Fruit fly (Drosophila melanogaster) whole organism, embryonic: Measurements from ENCODE around the gene CG10738.

Experiments used
- Antp ChIP-seq: fragments of 200-800 bp; sonication (Bioruptor generic); optimal IDR thresholded peaks from 3 replicates; lab custom pipeline; 2016; ENCODE audit warnings: missing biosample characterization, missing genetic modification characterization
- CG10565 ChIP-seq: fragments of 200-800 bp; sonication (Bioruptor generic); optimal IDR thresholded peaks from 3 replicates; lab custom pipeline; 2016; ENCODE audit warnings: missing biosample characterization, mild to moderate bottlenecking, missing genetic modification characterization
- CG13296 ChIP-seq: fragments of 200-800 bp; sonication (Bioruptor generic); optimal IDR thresholded peaks from 3 replicates; lab custom pipeline; 2018; ENCODE audit warnings: missing biosample characterization, mild to moderate bottlenecking, missing genetic modification characterization
- CG14441 ChIP-seq: fragments of 200-800 bp; sonication (Bioruptor generic); IDR thresholded peaks from 2 replicates; pipeline ENCODE4 v1.3.6; 2022; ENCODE audit warnings: missing biosample characterization, missing genetic modification characterization
- CG15269 ChIP-seq: fragments of 200-800 bp; sonication (Bioruptor generic); optimal IDR thresholded peaks from 2 replicates; lab custom pipeline; 2018; ENCODE audit warnings: missing biosample characterization, mild to moderate bottlenecking, missing genetic modification characterization, moderate library complexity
- CG15696 ChIP-seq: fragments of 200-800 bp; sonication (Bioruptor generic); optimal IDR thresholded peaks from 2 replicates; lab custom pipeline; 2019; ENCODE audit warnings: missing biosample characterization, mild to moderate bottlenecking, missing genetic modification characterization, moderate library complexity
- CG16779 ChIP-seq: fragments of 200-800 bp; sonication (Bioruptor generic); IDR thresholded peaks from 2 replicates; pipeline ENCODE4 v1.3.6; 2022; ENCODE audit warnings: missing biosample characterization, missing genetic modification characterization
- CG18011 ChIP-seq: fragments of 200-800 bp; sonication (Bioruptor generic); optimal IDR thresholded peaks from 2 replicates; lab custom pipeline; 2017; ENCODE audit warnings: missing biosample characterization, missing genetic modification characterization, mild to moderate bottlenecking, moderate library complexity, missing genotype
- CG34224 ChIP-seq: fragments of 200-800 bp; sonication (Bioruptor generic); IDR thresholded peaks from 3 replicates; pipeline ENCODE4 v1.3.6; 2022; ENCODE audit warnings: missing biosample characterization, missing genetic modification characterization; ENCODE audit not compliant: partially characterized antibody
- CG3995 ChIP-seq: fragments of 200-800 bp; sonication (Bioruptor generic); optimal IDR thresholded peaks from 3 replicates; lab custom pipeline; 2016; ENCODE audit warnings: missing biosample characterization, missing genetic modification characterization
- CG4360 ChIP-seq: fragments of 200-800 bp; sonication (Bioruptor generic); IDR thresholded peaks from 2 replicates; pipeline ENCODE4 v1.3.6; 2022; ENCODE audit warnings: missing biosample characterization, missing genetic modification characterization
- CG6854 ChIP-seq: fragments of 200-800 bp; sonication (Bioruptor generic); optimal IDR thresholded peaks from 3 replicates; lab custom pipeline; 2017; ENCODE audit warnings: missing biosample characterization, mild to moderate bottlenecking, missing genetic modification characterization
- CG7271 ChIP-seq: fragments of 200-800 bp; sonication (Bioruptor generic); optimal IDR thresholded peaks from 2 replicates; lab custom pipeline; 2018; ENCODE audit warnings: missing biosample characterization, mild to moderate bottlenecking, missing genetic modification characterization, moderate library complexity
- CG7372 ChIP-seq: fragments of 200-800 bp; sonication (Bioruptor generic); IDR thresholded peaks from 2 replicates; pipeline ENCODE4 v1.3.6; 2022; ENCODE audit warnings: missing biosample characterization, missing genetic modification characterization
- CG7745 ChIP-seq: fragments of 200-800 bp; sonication (Bioruptor generic); optimal IDR thresholded peaks from 2 replicates; lab custom pipeline; 2018; ENCODE audit warnings: missing biosample characterization, mild to moderate bottlenecking, missing genetic modification characterization, moderate library complexity
- CG8281 ChIP-seq: fragments of 200-800 bp; sonication (Bioruptor generic); optimal IDR thresholded peaks from 2 replicates; lab custom pipeline; 2018; ENCODE audit warnings: missing biosample characterization, mild to moderate bottlenecking, missing genetic modification characterization, moderate library complexity
- CG8478 ChIP-seq: fragments of >200 bp; optimal IDR thresholded peaks from 2 replicates; lab custom pipeline; 2018
- CG8765 ChIP-seq: fragments of 200-800 bp; sonication (Bioruptor generic); IDR thresholded peaks from 2 replicates; pipeline ENCODE4 v1.3.6; 2022; ENCODE audit warnings: missing biosample characterization, missing genetic modification characterization
- Doc2 ChIP-seq: fragments of 200-800 bp; sonication (Bioruptor generic); IDR thresholded peaks from 2 replicates; pipeline ENCODE4 v1.3.6; 2022; ENCODE audit warnings: missing biosample characterization, missing genetic modification characterization
- Gsc ChIP-seq: fragments of 200-800 bp; sonication (Bioruptor generic); IDR thresholded peaks from 2 replicates; pipeline ENCODE4 v1.3.6; 2022; ENCODE audit warnings: missing biosample characterization, missing genetic modification characterization
- Hey ChIP-seq: fragments of 200-800 bp; sonication (Bioruptor generic); optimal IDR thresholded peaks from 3 replicates; lab custom pipeline; 2018; ENCODE audit warnings: missing biosample characterization, mild to moderate bottlenecking, missing genetic modification characterization
- Hr78 ChIP-seq, 2 experiments: fragments of 200-800 bp in 1 of 2; fragments of >200 bp in 1 of 2; sonication (Bioruptor generic) in 1 of 2; optimal IDR thresholded peaks; 2 replicates each; lab custom pipeline; 2017 to 2019; ENCODE audit warnings: missing biosample characterization in 2 of 2, missing genetic modification characterization in 2 of 2, mild to moderate bottlenecking in 1 of 2, moderate library complexity in 1 of 2
- Lpt ChIP-seq: fragments of >200 bp; optimal IDR thresholded peaks from 2 replicates; lab custom pipeline; 2018; ENCODE audit warnings: missing biosample characterization, missing genetic modification characterization
- Sry-δ ChIP-seq: fragments of 200-800 bp; sonication (Bioruptor generic); optimal IDR thresholded peaks from 2 replicates; lab custom pipeline; 2016; ENCODE audit warnings: missing biosample characterization, missing genetic modification characterization
- abd-A ChIP-seq: fragments of 200-800 bp; sonication (Bioruptor generic); optimal IDR thresholded peaks from 3 replicates; lab custom pipeline; 2019; ENCODE audit warnings: missing biosample characterization, mild to moderate bottlenecking, missing genetic modification characterization, moderate library complexity
- ara ChIP-seq: fragments of 200-800 bp; sonication (Bioruptor generic); IDR thresholded peaks from 2 replicates; pipeline ENCODE4 v1.3.6; 2022; ENCODE audit warnings: missing biosample characterization, missing genetic modification characterization
- cad ChIP-seq: fragments of >200 bp; optimal IDR thresholded peaks from 2 replicates; lab custom pipeline; 2017; ENCODE audit warnings: missing biosample characterization, missing genetic modification characterization
- chm ChIP-seq: fragments of 200-800 bp; sonication (Bioruptor generic); IDR thresholded peaks from 2 replicates; pipeline ENCODE4 v1.3.6; 2022; ENCODE audit warnings: missing biosample characterization, missing genetic modification characterization
- dan ChIP-seq: fragments of 200-800 bp; sonication (Bioruptor generic); IDR thresholded peaks from 2 replicates; pipeline ENCODE4 v1.3.6; 2022; ENCODE audit warnings: missing biosample characterization, missing genetic modification characterization
- fd102C ChIP-seq: fragments of 200-800 bp; sonication (Bioruptor generic); optimal IDR thresholded peaks from 2 replicates; lab custom pipeline; 2018; ENCODE audit warnings: missing biosample characterization, mild to moderate bottlenecking, missing genetic modification characterization, moderate library complexity
- fru ChIP-seq: fragments of >200 bp; optimal IDR thresholded peaks from 2 replicates; lab custom pipeline; 2017
- hbn ChIP-seq: fragments of 200-800 bp; sonication (Bioruptor generic); IDR thresholded peaks from 2 replicates; pipeline ENCODE4 v1.3.6; 2022; ENCODE audit warnings: missing biosample characterization, missing genetic modification characterization; ENCODE audit not compliant: partially characterized antibody
- hth ChIP-seq: fragments of >200 bp; optimal IDR thresholded peaks from 2 replicates; lab custom pipeline; 2017; ENCODE audit warnings: inconsistent platforms
- lilli ChIP-seq: fragments of 200-800 bp; sonication (Bioruptor generic); optimal IDR thresholded peaks from 3 replicates; lab custom pipeline; 2016; ENCODE audit warnings: missing biosample characterization, missing genetic modification characterization
- luna ChIP-seq: fragments of 200-800 bp; sonication (Bioruptor generic); optimal IDR thresholded peaks from 2 replicates; lab custom pipeline; 2016; ENCODE audit warnings: missing biosample characterization, missing genetic modification characterization
- nerfin-1 ChIP-seq: fragments of 200-800 bp; sonication (Bioruptor generic); optimal IDR thresholded peaks from 3 replicates; lab custom pipeline; 2019; ENCODE audit warnings: missing biosample characterization, mild to moderate bottlenecking, missing genetic modification characterization, moderate library complexity
- odd ChIP-seq: fragments of 200-800 bp; sonication (Bioruptor generic); optimal IDR thresholded peaks from 2 replicates; lab custom pipeline; 2017; ENCODE audit warnings: missing biosample characterization, mild to moderate bottlenecking, missing genetic modification characterization
- pan ChIP-seq, 4 experiments: fragments of >200 bp in 3 of 4; fragments of 200-800 bp in 1 of 4; sonication (Bioruptor generic) in 1 of 4; optimal IDR thresholded peaks in 3 of 4; IDR thresholded peaks in 1 of 4; 2 replicates each; pipeline versions ENCODE4 v1.3.6 to Lab custom; 2017 to 2022; ENCODE audit warnings: missing biosample characterization in 2 of 4, missing genetic modification characterization in 2 of 4, mixed read lengths in 1 of 4
- phol ChIP-seq: fragments of 200-800 bp; sonication (Bioruptor generic); optimal IDR thresholded peaks from 3 replicates; lab custom pipeline; 2018; ENCODE audit warnings: missing biosample characterization, mild to moderate bottlenecking, missing genetic modification characterization, moderate library complexity
- pita ChIP-seq: fragments of 200-800 bp; sonication (Bioruptor generic); optimal IDR thresholded peaks from 2 replicates; lab custom pipeline; 2017; ENCODE audit warnings: missing biosample characterization, mild to moderate bottlenecking, missing genetic modification characterization
- prd ChIP-seq, 3 experiments: fragments of >200 bp in 2 of 3; fragments of 200-800 bp in 1 of 3; sonication (Bioruptor generic) in 1 of 3; optimal IDR thresholded peaks in 2 of 3; IDR thresholded peaks in 1 of 3; 2 replicates in 2 of 3; 3 replicates in 1 of 3; pipeline versions ENCODE4 v1.3.6 to Lab custom; 2017 to 2022; ENCODE audit warnings: missing biosample characterization in 1 of 3, missing genetic modification characterization in 1 of 3
- row ChIP-seq: fragments of 200-800 bp; sonication (Bioruptor generic); IDR thresholded peaks from 3 replicates; pipeline ENCODE4 v1.3.6; 2022; ENCODE audit warnings: missing biosample characterization, missing genetic modification characterization
- scrt ChIP-seq: fragments of 200-800 bp; sonication (Bioruptor generic); optimal IDR thresholded peaks from 2 replicates; lab custom pipeline; 2018; ENCODE audit warnings: missing biosample characterization, mild to moderate bottlenecking, missing genetic modification characterization, moderate library complexity
- sens-2 ChIP-seq: fragments of 200-800 bp; sonication (Bioruptor generic); IDR thresholded peaks from 2 replicates; pipeline ENCODE4 v1.3.6; 2022; ENCODE audit warnings: missing biosample characterization, missing genetic modification characterization
- slbo ChIP-seq: fragments of 200-800 bp; sonication (Bioruptor generic); IDR thresholded peaks from 2 replicates; pipeline ENCODE4 v1.3.6; 2022; ENCODE audit warnings: missing biosample characterization, missing genetic modification characterization
- usp ChIP-seq: fragments of >200 bp; optimal IDR thresholded peaks from 2 replicates; lab custom pipeline; 2017; ENCODE audit warnings: missing biosample characterization, missing genetic modification characterization
- wek ChIP-seq: fragments of 200-800 bp; sonication (Bioruptor generic); optimal IDR thresholded peaks from 3 replicates; lab custom pipeline; 2018; ENCODE audit warnings: missing biosample characterization, mild to moderate bottlenecking, missing genetic modification characterization, moderate library complexity
- zf30C ChIP-seq: fragments of 200-800 bp; sonication (Bioruptor generic); optimal IDR thresholded peaks from 3 replicates; lab custom pipeline; 2018; ENCODE audit warnings: missing biosample characterization, mild to moderate bottlenecking, missing genetic modification characterization

CG10738 gene

dm6 chr3L:13476566-13477452, 26.2 kb downstream of the CG10738 start (continued):
- no peak for TF ChIP-seq Lpt (GFP tag; lab: Kevin White, UChicago)
- peak; percentile 2 for TF ChIP-seq wek
- TF ChIP-seq CG3995 (GFP tag; lab: Kevin White, UChicago) = peak; percentile 48
- TF ChIP-seq fd102C (GFP tag; lab: Kevin White, UChicago) = no peak
- no peak for TF ChIP-seq pan (optimal IDR thresholded peaks at IDR 0.05; lab: Kevin White, UChicago)
- TF ChIP-seq pan (GFP tag; optimal IDR thresholded peaks at IDR 0.05 in 1 of 2, IDR thresholded peaks at IDR 0.05 in 1 of 2) = peak in 1 of 2 experiments; percentile 87
- TF ChIP-seq luna = no peak
- 0 out of 2 replicates have a peak, but pooled peaks have one; percentile 17 for TF ChIP-seq CG16779 (GFP tag; lab: Robert Waterston, UW)
- TF ChIP-seq CG34224 (GFP tag; lab: Robert Waterston, UW) = peak; percentile 72
- peak; percentile 47 for TF ChIP-seq Sry-δ (GFP tag; lab: Kevin White, UChicago)
- TF ChIP-seq lilli (GFP tag; lab: Kevin White, UChicago) = peak; percentile 88
- TF ChIP-seq Hr78 (GFP tag; optimal IDR thresholded peaks at IDR 0.05; lab: Kevin White, UChicago) = peak in 1 of 2 experiments; percentile 83
- no peak for TF ChIP-seq fru
- TF ChIP-seq row (GFP tag; lab: Robert Waterston, UW) = peak; percentile 86
- no peak for TF ChIP-seq dan (GFP tag; lab: Robert Waterston, UW)
- no peak for TF ChIP-seq CG8765 (GFP tag; lab: Robert Waterston, UW)
- peak; percentile 83 for TF ChIP-seq nerfin-1 (tag; lab: Kevin White, UChicago)
- no peak for TF ChIP-seq abd-A (tag; lab: Kevin White, UChicago)
- TF ChIP-seq phol = peak; percentile 93
- peak; percentile 87 for TF ChIP-seq CG13296 (GFP tag; lab: Kevin White, UChicago)
- TF ChIP-seq prd (optimal IDR thresholded peaks at IDR 0.05; lab: Kevin White, UChicago) = no peak
- peak; percentile 86 for TF ChIP-seq prd (GFP tag; IDR thresholded peaks at IDR 0.05; lab: Robert Waterston, UW)
- TF ChIP-seq CG10565 = peak; percentile 37
- TF ChIP-seq pita (GFP tag; lab: Kevin White, UChicago) = no peak
- no peak for TF ChIP-seq usp (GFP tag; lab: Kevin White, UChicago)
- TF ChIP-seq CG6854 (GFP tag; lab: Kevin White, UChicago) = peak; percentile 78
- peak; percentile 39 for TF ChIP-seq CG15696 (tag; lab: Kevin White, UChicago)
- no peak for TF ChIP-seq hth (lab: Kevin White, UChicago)
- no peak for TF ChIP-seq Antp (GFP tag; lab: Kevin White, UChicago)
- TF ChIP-seq Doc2 = no peak
- peak; percentile 69; the same call in 1 of the 2 replicates for TF ChIP-seq hbn (GFP tag; lab: Robert Waterston, UW)
- TF ChIP-seq CG7372 (GFP tag; lab: Robert Waterston, UW) = peak; percentile 71; the same call in 1 of the 2 replicates
- TF ChIP-seq zf30C (GFP tag; lab: Kevin White, UChicago) = peak; percentile 61
- TF ChIP-seq Gsc = peak; percentile 56; the same call in 1 of the 2 replicates
- peak; percentile 85 for TF ChIP-seq odd
- no peak; the same call in 1 of the 2 replicates for TF ChIP-seq CG4360
- TF ChIP-seq CG18011 = peak; percentile 78
- no peak; the same call in 1 of the 2 replicates for TF ChIP-seq sens-2 (GFP tag; lab: Robert Waterston, UW)
- TF ChIP-seq scrt = peak; percentile 86
- TF ChIP-seq slbo (GFP tag; lab: Robert Waterston, UW) = peak; percentile 88
- TF ChIP-seq cad = no peak
- no peak for TF ChIP-seq CG7271 (tag; lab: Kevin White, UChicago)
- TF ChIP-seq chm (GFP tag; lab: Robert Waterston, UW) = peak; percentile 39; the same call in 1 of the 2 replicates
- peak; percentile 72 for TF ChIP-seq ara (GFP tag; lab: Robert Waterston, UW)
- TF ChIP-seq CG15269 = peak; percentile 92
- TF ChIP-seq CG7745 (tag; lab: Kevin White, UChicago) = no peak
- TF ChIP-seq CG8478 (lab: Kevin White, UChicago) = no peak
- no peak for TF ChIP-seq Hey (tag; lab: Kevin White, UChicago)
- peak; percentile 84 for TF ChIP-seq CG14441
- peak; percentile 72 for TF ChIP-seq CG8281
